Worm (Caenorhabditis elegans) whole organism, midembryonic: ENCODE measurements around the gene C49G7.10.

Experiments used
- cog-1 ChIP-seq: sonication (generic microtip); optimal IDR thresholded peaks from 2 replicates; lab custom pipeline; 2016; ENCODE audit warnings: missing genetic modification characterization, missing compliant biosample characterization
- ref-1 ChIP-seq: fragments of 200-800 bp; sonication (Bioruptor generic); conservative IDR thresholded peaks from 2 replicates; pipeline ENCODE4 v1.3.6; 2022; ENCODE audit warnings: missing genetic modification reagents, missing genetic modification characterization, missing compliant biosample characterization
- tab-1 ChIP-seq: fragments of 200-800 bp; sonication (Bioruptor generic); IDR thresholded peaks from 2 replicates; pipeline ENCODE4 v1.3.6; 2022; ENCODE audit warnings: missing genetic modification characterization, missing compliant biosample characterization
- ztf-23 ChIP-seq: fragments of 200-800 bp; sonication (Bioruptor generic); IDR thresholded peaks from 2 replicates; pipeline ENCODE4 v1.3.6; 2022; ENCODE audit warnings: missing genetic modification reagents, missing genetic modification characterization, missing compliant biosample characterization

DNA sequence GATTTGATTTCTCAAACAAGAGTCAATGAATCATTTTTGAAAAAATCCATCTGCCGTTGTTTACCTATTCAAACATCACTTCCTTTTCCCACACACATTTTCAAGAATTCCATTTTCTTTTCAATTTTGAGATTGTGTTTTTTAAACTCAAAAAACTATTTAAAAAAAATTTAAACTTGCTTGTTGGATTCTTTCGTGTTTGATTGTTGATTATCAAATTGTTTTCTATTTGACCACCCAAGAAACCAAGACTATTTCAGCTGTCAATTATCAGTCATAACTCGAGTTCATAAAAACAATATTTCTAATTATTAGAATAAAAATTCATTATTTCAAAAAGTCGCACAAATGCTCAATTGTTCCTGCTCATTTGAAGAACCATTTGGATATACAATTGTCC, 36.6 kb downstream of the C49G7.10 start, which contains the start of gene srh-8:
- no peak for TF ChIP-seq cog-1 (tag; lab: Kevin White, UChicago)
- no peak for TF ChIP-seq ref-1 (GFP tag; lab: Robert Waterston, UW)
- TF ChIP-seq tab-1 (GFP tag; lab: Robert Waterston, UW): no peak
- TF ChIP-seq ztf-23 (GFP tag; lab: Robert Waterston, UW): no peak
